Fruit fly (Drosophila melanogaster): ENCODE measurements around the gene Hsc70-2.

- TF ChIP-seq CG11762 (GFP tag; optimal IDR thresholded peaks at IDR 0.05; ENCODE audit: insufficient read depth) (no peak), Ets21C (GFP tag; optimal IDR thresholded peaks at IDR 0.05) (no peak), svp (GFP tag) (no peak), CG8119 (GFP tag; IDR thresholded peaks at IDR 0.05) (no peak), Sox15 (GFP tag; optimal IDR thresholded peaks at IDR 0.05) (no peak), Gug (GFP tag; IDR thresholded peaks at IDR 0.05) (no peak), pdm3 (GFP tag; optimal IDR thresholded peaks at IDR 0.05) (no peak)
Observed at dm6 chr3R:13085924-13086323, 41.4 kb downstream of the Hsc70-2 start, which contains the start of gene CG43063.

Measured in whole organism, prepupa.